Fruit fly (Drosophila melanogaster) whole organism, embryonic: ENCODE data around the gene Lim3.

Experiments
- ATbp ChIP-seq: fragments of 200-800 bp; sonication (Bioruptor generic); optimal IDR thresholded peaks from 2 replicates; lab custom pipeline; 2017; ENCODE audit warnings: missing biosample characterization, mild to moderate bottlenecking, missing genetic modification characterization, missing genetic modification reagents
- Abd-B ChIP-seq: fragments of 200-800 bp; sonication (Bioruptor generic); optimal IDR thresholded peaks from 2 replicates; lab custom pipeline; 2018; ENCODE audit warnings: missing biosample characterization, mild to moderate bottlenecking, missing genetic modification characterization, moderate library complexity
- Adf1 ChIP-seq: fragments of 200-800 bp; sonication (Bioruptor generic); IDR thresholded peaks from 2 replicates; pipeline ENCODE4 v1.3.6; 2022; ENCODE audit warnings: missing biosample characterization, missing genetic modification characterization
- Aef1 ChIP-seq: fragments of 200-800 bp; sonication (Bioruptor generic); IDR thresholded peaks from 3 replicates; pipeline ENCODE4 v1.3.6; 2022; ENCODE audit warnings: missing biosample characterization, missing genetic modification characterization
- Awh ChIP-seq: fragments of 200-800 bp; sonication (Bioruptor generic); IDR thresholded peaks from 2 replicates; pipeline ENCODE4, ENCODE4 v1.3.6; 2022; ENCODE audit warnings: missing biosample characterization, missing genetic modification characterization
- CG10267 ChIP-seq: fragments of 200-800 bp; sonication (Bioruptor generic); optimal IDR thresholded peaks from 2 replicates; lab custom pipeline; 2018; ENCODE audit warnings: missing biosample characterization, mild to moderate bottlenecking, missing genetic modification characterization, moderate library complexity
- CG10543 ChIP-seq: fragments of 200-800 bp; sonication (Bioruptor generic); optimal IDR thresholded peaks from 3 replicates; lab custom pipeline; 2017; ENCODE audit warnings: missing biosample characterization, mild to moderate bottlenecking, missing genetic modification characterization, moderate library complexity
- CG10565 ChIP-seq: fragments of 200-800 bp; sonication (Bioruptor generic); optimal IDR thresholded peaks from 3 replicates; lab custom pipeline; 2016; ENCODE audit warnings: missing biosample characterization, mild to moderate bottlenecking, missing genetic modification characterization
- CG12071 ChIP-seq: fragments of 200-800 bp; sonication (Bioruptor generic); optimal IDR thresholded peaks from 3 replicates; lab custom pipeline; 2018; ENCODE audit warnings: missing biosample characterization, mild to moderate bottlenecking, missing genetic modification characterization
- CG12299 ChIP-seq: fragments of 200-800 bp; sonication (Bioruptor generic); optimal IDR thresholded peaks from 2 replicates; lab custom pipeline; 2018; ENCODE audit warnings: missing biosample characterization, mild to moderate bottlenecking, missing genetic modification characterization
- CG1233 ChIP-seq: fragments of 200-800 bp; sonication (Bioruptor generic); optimal IDR thresholded peaks from 4 replicates; lab custom pipeline; 2018; ENCODE audit warnings: missing biosample characterization, mild to moderate bottlenecking, missing genetic modification characterization
- CG15269 ChIP-seq: fragments of 200-800 bp; sonication (Bioruptor generic); optimal IDR thresholded peaks from 2 replicates; lab custom pipeline; 2018; ENCODE audit warnings: missing biosample characterization, mild to moderate bottlenecking, missing genetic modification characterization, moderate library complexity
- CG15514 ChIP-seq: fragments of 200-800 bp; sonication (Bioruptor generic); optimal IDR thresholded peaks from 3 replicates; lab custom pipeline; 2017; ENCODE audit warnings: missing biosample characterization, missing genetic modification characterization, mild to moderate bottlenecking, moderate library complexity, missing genetic modification reagents
- CG16779 ChIP-seq: fragments of 200-800 bp; sonication (Bioruptor generic); IDR thresholded peaks from 2 replicates; pipeline ENCODE4 v1.3.6; 2022; ENCODE audit warnings: missing biosample characterization, missing genetic modification characterization
- CG17612 ChIP-seq: fragments of 200-800 bp; sonication (Bioruptor generic); IDR thresholded peaks from 2 replicates; pipeline ENCODE4 v1.3.6; 2022; ENCODE audit warnings: missing biosample characterization, missing genetic modification characterization
- CG17829 ChIP-seq: fragments of 200-800 bp; optimal IDR thresholded peaks from 2 replicates; lab custom pipeline; 2019; ENCODE audit warnings: missing biosample characterization, mild to moderate bottlenecking, missing genetic modification characterization, moderate library complexity
- CG3163 ChIP-seq: fragments of 200-800 bp; sonication (Bioruptor generic); optimal IDR thresholded peaks from 3 replicates; lab custom pipeline; 2016; ENCODE audit warnings: missing biosample characterization, missing genetic modification characterization
- CG34376 ChIP-seq: fragments of 200-800 bp; sonication (Bioruptor generic); optimal IDR thresholded peaks from 2 replicates; lab custom pipeline; 2018; ENCODE audit warnings: missing biosample characterization, mild to moderate bottlenecking, missing genetic modification characterization
- CG7372 ChIP-seq: fragments of 200-800 bp; sonication (Bioruptor generic); IDR thresholded peaks from 2 replicates; pipeline ENCODE4 v1.3.6; 2022; ENCODE audit warnings: missing biosample characterization, missing genetic modification characterization
- CG9609 ChIP-seq: fragments of 200-800 bp; sonication (Bioruptor generic); optimal IDR thresholded peaks from 3 replicates; lab custom pipeline; 2016; ENCODE audit warnings: missing biosample characterization, missing genetic modification characterization
- CG9727 ChIP-seq: fragments of 200-800 bp; sonication (Bioruptor generic); optimal IDR thresholded peaks from 3 replicates; lab custom pipeline; 2017; ENCODE audit warnings: missing biosample characterization, mild to moderate bottlenecking, missing genetic modification characterization
- CG9817 ChIP-seq: fragments of 200-800 bp; sonication (Bioruptor generic); optimal IDR thresholded peaks from 2 replicates; lab custom pipeline; 2018; ENCODE audit warnings: missing biosample characterization, mild to moderate bottlenecking, missing genetic modification characterization, moderate library complexity
- Dek ChIP-seq: fragments of 200-800 bp; sonication (Bioruptor generic); optimal IDR thresholded peaks from 3 replicates; lab custom pipeline; 2019; ENCODE audit warnings: missing biosample characterization, mild to moderate bottlenecking, missing genetic modification characterization, moderate library complexity
- Dip2 ChIP-seq: fragments of 200-800 bp; sonication (Bioruptor generic); IDR thresholded peaks from 2 replicates; pipeline ENCODE4 v1.3.6; 2022; ENCODE audit warnings: missing biosample characterization, missing genetic modification characterization
- Doc3 ChIP-seq: fragments of 200-800 bp; sonication (Bioruptor generic); IDR thresholded peaks from 3 replicates; pipeline ENCODE4 v1.3.6; 2022; ENCODE audit warnings: missing biosample characterization, missing genetic modification characterization; ENCODE audit not compliant: partially characterized antibody
- Ets97D ChIP-seq: fragments of 200-800 bp; sonication (Bioruptor generic); optimal IDR thresholded peaks from 3 replicates; lab custom pipeline; 2016; ENCODE audit warnings: missing biosample characterization, missing genetic modification characterization
- Hmr ChIP-seq: fragments of 200-800 bp; sonication (Bioruptor generic); optimal IDR thresholded peaks from 3 replicates; lab custom pipeline; 2017; ENCODE audit warnings: mild to moderate bottlenecking, missing biosample characterization, missing genetic modification reagents, missing genetic modification characterization
- Hr39 ChIP-seq: fragments of >200 bp; optimal IDR thresholded peaks from 2 replicates; lab custom pipeline; 2017
- Lim3 ChIP-seq: fragments of 200-800 bp; sonication (Bioruptor generic); IDR thresholded peaks from 2 replicates; pipeline ENCODE4 v1.3.6; 2022; ENCODE audit warnings: missing biosample characterization, missing genetic modification characterization
- Max ChIP-seq: fragments of 200-800 bp; sonication (Bioruptor generic); optimal IDR thresholded peaks from 2 replicates; lab custom pipeline; 2016; ENCODE audit warnings: missing biosample characterization, mild to moderate bottlenecking, missing genetic modification characterization
- NC2β ChIP-seq: fragments of 200-800 bp; sonication (Bioruptor generic); optimal IDR thresholded peaks from 2 replicates; lab custom pipeline; 2016; ENCODE audit warnings: missing biosample characterization, missing genetic modification characterization
- Taf1 ChIP-seq: fragments of 200-800 bp; sonication (Bioruptor generic); IDR thresholded peaks from 2 replicates; pipeline ENCODE4 v1.3.6; 2022; ENCODE audit warnings: missing biosample characterization, missing genetic modification characterization
- Trl ChIP-seq, 3 experiments: fragments of >200 bp in 2 of 3; fragments of 200-800 bp in 1 of 3; sonication (Bioruptor generic) in 1 of 3; optimal IDR thresholded peaks; 2 replicates in 1 of 3; 3 replicates in 2 of 3; lab custom pipeline; 2016 to 2017; ENCODE audit warnings: missing biosample characterization in 1 of 3, missing genetic modification characterization in 1 of 3
- abd-A ChIP-seq: fragments of 200-800 bp; sonication (Bioruptor generic); optimal IDR thresholded peaks from 3 replicates; lab custom pipeline; 2019; ENCODE audit warnings: missing biosample characterization, mild to moderate bottlenecking, missing genetic modification characterization, moderate library complexity
- bowl ChIP-seq: fragments of 200-800 bp; sonication (Bioruptor generic); IDR thresholded peaks from 2 replicates; pipeline ENCODE4 v1.3.6; 2022; ENCODE audit warnings: missing biosample characterization, missing genetic modification characterization
- crp ChIP-seq, 2 experiments: fragments of 200-800 bp; sonication (Bioruptor generic); optimal IDR thresholded peaks; 2 replicates in 1 of 2; 3 replicates in 1 of 2; lab custom pipeline; 2017; ENCODE audit warnings: missing biosample characterization in 2 of 2, missing genetic modification characterization in 2 of 2, mild to moderate bottlenecking in 1 of 2, moderate library complexity in 1 of 2
- ems ChIP-seq: fragments of 200-800 bp; sonication (Bioruptor generic); optimal IDR thresholded peaks from 3 replicates; lab custom pipeline; 2016; ENCODE audit warnings: missing biosample characterization, missing genetic modification characterization
- esg ChIP-seq: fragments of 200-800 bp; sonication (Bioruptor generic); conservative IDR thresholded peaks from 2 replicates; pipeline ENCODE4 v1.3.6; 2022; ENCODE audit warnings: missing biosample characterization, missing genetic modification characterization
- exex ChIP-seq: fragments of 200-800 bp; sonication (Bioruptor generic); optimal IDR thresholded peaks from 4 replicates; lab custom pipeline; 2018; ENCODE audit warnings: missing biosample characterization, mild to moderate bottlenecking, missing genetic modification characterization, moderate library complexity
- fd96Cb ChIP-seq: fragments of 200-800 bp; sonication (Bioruptor generic); optimal IDR thresholded peaks from 2 replicates; lab custom pipeline; 2018; ENCODE audit warnings: missing biosample characterization, mild to moderate bottlenecking, missing genetic modification characterization, moderate library complexity
- grn ChIP-seq: fragments of 200-800 bp; sonication (Bioruptor generic); optimal IDR thresholded peaks from 3 replicates; lab custom pipeline; 2017; ENCODE audit warnings: missing biosample characterization, missing genetic modification characterization
- insv ChIP-seq, 2 experiments: fragments of 200-800 bp; sonication (Bioruptor generic); optimal IDR thresholded peaks; 3 replicates each; lab custom pipeline; 2016 to 2018; ENCODE audit warnings: missing biosample characterization in 2 of 2, missing genetic modification characterization in 2 of 2
- inv ChIP-seq: fragments of 200-800 bp; sonication (Bioruptor generic); IDR thresholded peaks from 2 replicates; pipeline ENCODE4 v1.3.6; 2022; ENCODE audit warnings: missing biosample characterization, missing genetic modification characterization; ENCODE audit not compliant: partially characterized antibody
- lilli ChIP-seq: fragments of 200-800 bp; sonication (Bioruptor generic); optimal IDR thresholded peaks from 3 replicates; lab custom pipeline; 2016; ENCODE audit warnings: missing biosample characterization, missing genetic modification characterization
- sd ChIP-seq: fragments of 200-800 bp; sonication (Bioruptor generic); optimal IDR thresholded peaks from 3 replicates; lab custom pipeline; 2018; ENCODE audit warnings: missing biosample characterization, mild to moderate bottlenecking, missing genetic modification characterization, moderate library complexity
- sim ChIP-seq: fragments of 200-800 bp; sonication (Bioruptor generic); IDR thresholded peaks from 2 replicates; pipeline ENCODE4 v1.3.6; 2022; ENCODE audit warnings: missing biosample characterization, missing genetic modification characterization
- tin ChIP-seq: fragments of 200-800 bp; sonication (Bioruptor generic); optimal IDR thresholded peaks from 3 replicates; lab custom pipeline; 2016; ENCODE audit warnings: missing biosample characterization, missing genetic modification characterization
- tup ChIP-seq: fragments of 200-800 bp; sonication (Bioruptor generic); optimal IDR thresholded peaks from 2 replicates; lab custom pipeline; 2016; ENCODE audit warnings: missing biosample characterization, mild to moderate bottlenecking, missing genetic modification characterization, moderate library complexity
- tx ChIP-seq: fragments of 200-800 bp; sonication (Bioruptor generic); optimal IDR thresholded peaks from 2 replicates; lab custom pipeline; 2016; ENCODE audit warnings: missing biosample characterization, missing genetic modification characterization
- vvl ChIP-seq: fragments of 200-800 bp; sonication (Bioruptor generic); IDR thresholded peaks from 2 replicates; pipeline ENCODE4 v1.3.6; 2022; ENCODE audit warnings: missing biosample characterization, missing genetic modification characterization
- wor ChIP-seq: fragments of 200-800 bp; sonication (Bioruptor generic); IDR thresholded peaks from 2 replicates; pipeline ENCODE4 v1.3.6; 2022; ENCODE audit warnings: missing biosample characterization, missing genetic modification characterization
- zfh2 ChIP-seq: fragments of 200-800 bp; sonication (Bioruptor generic); optimal IDR thresholded peaks from 2 replicates; lab custom pipeline; 2016; ENCODE audit warnings: missing biosample characterization, missing genetic modification characterization

Lim3 gene

DNA sequence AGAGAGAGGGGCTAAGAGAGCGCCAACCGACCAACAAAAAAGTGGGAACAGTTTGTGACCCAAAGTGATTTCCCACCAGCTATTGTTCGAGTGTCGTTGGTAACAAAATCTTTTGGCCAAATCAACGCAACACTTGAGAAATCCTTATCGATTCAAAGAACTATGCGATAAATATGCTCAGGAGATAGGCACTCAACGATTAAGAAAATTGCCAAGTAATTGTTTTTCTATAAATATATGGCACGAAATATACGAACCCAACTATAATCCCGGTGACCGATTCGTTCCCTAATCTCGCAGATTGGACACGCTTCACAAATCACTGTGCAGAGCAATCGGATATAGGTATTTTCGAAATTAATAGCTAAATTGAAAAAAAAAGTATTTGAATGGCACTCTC, 2.9 kb upstream of the Lim3 start:
- no peak for TF ChIP-seq Hmr (GFP tag; lab: Kevin White, UChicago)
- no peak for TF ChIP-seq CG16779 (GFP tag; lab: Robert Waterston, UW)
- TF ChIP-seq Trl (optimal IDR thresholded peaks at IDR 0.05; lab: Kevin White, UChicago) = peak in 1 of 2 experiments; percentile 18
- no peak for TF ChIP-seq Trl (GFP tag; optimal IDR thresholded peaks at IDR 0.05; lab: Kevin White, UChicago)
- TF ChIP-seq crp (GFP tag; optimal IDR thresholded peaks at IDR 0.05; lab: Kevin White, UChicago) = no peak
- no peak for TF ChIP-seq CG9609 (GFP tag; lab: Kevin White, UChicago)
- peak; percentile 29 for TF ChIP-seq sd (tag; lab: Kevin White, UChicago)
- peak; percentile 97 for TF ChIP-seq exex
- no peak for TF ChIP-seq lilli (GFP tag; lab: Kevin White, UChicago)
- TF ChIP-seq CG7372 = no peak
- no peak for TF ChIP-seq ems
- peak; percentile 31 for TF ChIP-seq CG34376
- TF ChIP-seq Lim3 = no peak
- no peak for TF ChIP-seq CG1233
- TF ChIP-seq Max (GFP tag; lab: Kevin White, UChicago) = no peak
- TF ChIP-seq Dek (tag; lab: Kevin White, UChicago) = no peak
- no peak for TF ChIP-seq fd96Cb (tag; lab: Kevin White, UChicago)
- no peak for TF ChIP-seq CG17612 (GFP tag; lab: Robert Waterston, UW)
- no peak for TF ChIP-seq Abd-B (GFP tag; lab: Kevin White, UChicago)
- TF ChIP-seq CG9817 = no peak
- TF ChIP-seq CG9727 = no peak
- no peak for TF ChIP-seq ATbp (GFP tag; lab: Kevin White, UChicago)
- no peak for TF ChIP-seq CG17829 (tag; lab: Kevin White, UChicago)
- TF ChIP-seq Hr39 = no peak
- peak; percentile 46 for TF ChIP-seq CG3163 (GFP tag; lab: Kevin White, UChicago)
- no peak for TF ChIP-seq bowl (GFP tag; lab: Robert Waterston, UW)
- TF ChIP-seq tin (GFP tag; lab: Kevin White, UChicago) = no peak
- TF ChIP-seq tup = no peak
- no peak for TF ChIP-seq Aef1 (GFP tag; lab: Robert Waterston, UW)
- TF ChIP-seq grn = peak; percentile 42
- no peak for TF ChIP-seq Adf1
- no peak for TF ChIP-seq NC2β
- no peak for TF ChIP-seq Taf1
- no peak for TF ChIP-seq Dip2 (GFP tag; lab: Robert Waterston, UW)
- TF ChIP-seq, all 482 proteins: peak for 6

DNA sequence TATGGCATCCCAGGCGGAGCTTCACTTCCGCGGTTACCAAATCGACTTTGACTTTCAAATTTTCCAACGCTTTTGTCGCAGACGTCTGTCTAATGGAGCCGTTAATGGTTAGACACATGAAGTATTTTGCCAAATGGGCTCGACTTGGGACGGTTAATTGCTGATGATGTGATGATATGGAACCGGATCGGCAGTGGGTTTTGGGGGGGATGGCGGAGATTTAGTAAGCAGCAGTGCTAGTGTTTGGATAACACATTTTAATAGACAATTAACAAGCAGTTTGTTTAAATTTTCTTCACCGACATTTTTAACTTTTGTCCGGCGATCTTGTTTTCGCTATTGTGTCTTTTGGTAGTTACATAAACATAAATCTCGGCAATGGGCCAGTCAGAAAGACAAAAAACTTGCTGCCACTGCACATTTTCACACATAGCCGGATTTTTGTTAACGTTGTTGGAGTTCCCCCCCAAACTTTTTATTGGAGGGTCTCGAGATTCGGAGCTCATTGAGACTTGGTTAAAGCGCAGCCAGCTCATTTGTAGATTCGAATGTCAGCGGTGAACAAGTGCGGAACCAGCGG, 1.5 kb upstream of the Lim3 start, which contains the start of gene amd:
Gene amd (plus strand): TSS at position 530 of the 580 bp plus-strand sequence.
- TF ChIP-seq insv (GFP tag; optimal IDR thresholded peaks at IDR 0.05; lab: Kevin White, UChicago) (no peak), esg (GFP tag; lab: Robert Waterston, UW) (no peak), sim (GFP tag; lab: Robert Waterston, UW) (no peak), CG10267 (tag; lab: Kevin White, UChicago) (no peak), Doc3 (GFP tag; lab: Robert Waterston, UW) (no peak), CG15269 (tag; lab: Kevin White, UChicago) (peak; percentile 10), Awh (GFP tag; lab: Robert Waterston, UW) (peak; percentile 66; the same call in 1 of the 2 replicates), sd (tag; lab: Kevin White, UChicago) (peak; percentile 29), inv (GFP tag; lab: Robert Waterston, UW) (no peak), CG12071 (no peak), tx (GFP tag; lab: Kevin White, UChicago) (no peak), zfh2 (no peak), wor (no peak), CG10543 (no peak), CG9817 (no peak), vvl (GFP tag; lab: Robert Waterston, UW) (peak; percentile 46; the same call in 1 of the 2 replicates), CG15514 (GFP tag; lab: Kevin White, UChicago) (no peak), abd-A (tag; lab: Kevin White, UChicago) (peak; percentile 72), CG10565 (GFP tag; lab: Kevin White, UChicago) (no peak), Ets97D (GFP tag; lab: Kevin White, UChicago) (no peak), CG12299 (tag; lab: Kevin White, UChicago) (no peak)
